Fruit fly (Drosophila melanogaster): ENCODE measurements around the gene CG2162.

CG2162 gene

DNA sequence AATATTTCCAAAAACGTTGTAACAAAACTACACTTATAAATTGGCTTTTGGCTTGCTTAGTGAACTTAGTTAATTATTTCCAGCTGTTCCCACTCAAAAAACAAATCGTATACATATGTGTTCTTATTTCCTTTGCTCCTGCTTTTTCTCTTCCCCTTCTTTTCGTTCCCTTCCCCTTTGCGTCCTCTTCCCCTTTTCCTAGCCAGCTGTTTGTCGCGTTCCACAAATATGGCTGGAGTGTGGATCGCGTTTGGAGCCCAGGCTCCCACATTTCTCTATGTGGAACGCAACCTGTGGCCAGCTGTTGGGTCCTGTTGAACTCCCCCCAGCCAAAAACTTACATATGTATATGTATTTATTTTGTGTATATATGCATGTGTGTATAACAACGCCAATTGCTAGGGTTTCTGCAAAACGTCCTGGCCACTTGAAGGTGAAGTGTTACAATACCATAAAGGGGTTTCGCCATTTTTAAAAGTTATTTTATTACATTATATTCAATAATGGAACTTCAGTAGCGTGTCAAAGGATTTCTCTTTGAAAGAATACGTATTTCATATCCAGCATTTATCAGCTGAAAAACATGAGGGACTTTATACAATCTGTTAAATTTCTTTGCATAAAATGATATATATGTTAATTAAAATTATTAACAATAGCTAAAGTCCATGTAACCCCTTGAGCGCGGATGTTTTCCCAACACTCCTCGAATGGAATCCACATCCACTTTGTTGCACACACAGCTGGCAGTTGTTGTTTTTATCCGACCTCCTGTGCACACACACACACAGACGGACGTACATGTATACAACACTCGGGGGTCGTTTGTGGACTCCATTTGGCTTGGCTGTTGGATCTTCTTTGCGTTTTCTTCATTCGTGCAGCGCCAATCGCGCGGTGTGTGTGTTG lies 36.9 kb downstream of the CG2162 start (continued):
- TF ChIP-seq CG15269 (tag; optimal IDR thresholded peaks at IDR 0.05): no peak
- TF ChIP-seq CG4360 (GFP tag; IDR thresholded peaks at IDR 0.05): peak; percentile 46; the same call in 1 of the 2 replicates
- no peak for TF ChIP-seq maf-S (GFP tag; optimal IDR thresholded peaks at IDR 0.05)
- TF ChIP-seq Abd-B (GFP tag; optimal IDR thresholded peaks at IDR 0.05): no peak
- no peak for TF ChIP-seq hkb (optimal IDR thresholded peaks at IDR 0.05)
- TF ChIP-seq hkb (GFP tag; IDR thresholded peaks at IDR 0.05): 0 out of 2 replicates have a peak, but pooled peaks have one; percentile 8
- TF ChIP-seq otp (GFP tag; IDR thresholded peaks at IDR 0.05): no peak
- TF ChIP-seq grn (GFP tag; optimal IDR thresholded peaks at IDR 0.05): no peak
- TF ChIP-seq da (GFP tag; optimal IDR thresholded peaks at IDR 0.05): no peak
- TF ChIP-seq ham (GFP tag; IDR thresholded peaks at IDR 0.05): no peak
- peak; percentile 57 for TF ChIP-seq chm (GFP tag; IDR thresholded peaks at IDR 0.05)
- no peak for TF ChIP-seq CG12659 (GFP tag; optimal IDR thresholded peaks at IDR 0.05)
- no peak for TF ChIP-seq Pdp1 (GFP tag; optimal IDR thresholded peaks at IDR 0.05)
- TF ChIP-seq crp (GFP tag; optimal IDR thresholded peaks at IDR 0.05): peak in 1 of 2 experiments; percentile 74
- peak; percentile 77 for TF ChIP-seq cg (GFP tag; optimal IDR thresholded peaks at IDR 0.05)
- 0 out of 2 replicates have a peak, but pooled peaks have one; percentile 8 for TF ChIP-seq tna (GFP tag; IDR thresholded peaks at IDR 0.05; ENCODE audit: partially characterized antibody)
- no peak for TF ChIP-seq bab2 (GFP tag; optimal IDR thresholded peaks at IDR 0.05)
- TF ChIP-seq BtbVII (GFP tag; optimal IDR thresholded peaks at IDR 0.05): no peak
- TF ChIP-seq gsb-n (tag; optimal IDR thresholded peaks at IDR 0.05): no peak
- TF ChIP-seq so (GFP tag; IDR thresholded peaks at IDR 0.05): no peak
- peak; percentile 22 for TF ChIP-seq CG9727 (GFP tag; optimal IDR thresholded peaks at IDR 0.05)
- no peak for TF ChIP-seq rib (GFP tag; IDR thresholded peaks at IDR 0.05)
- TF ChIP-seq CG30431 (GFP tag; optimal IDR thresholded peaks at IDR 0.05): no peak
- peak; percentile 30 for TF ChIP-seq Deaf1 (tag; optimal IDR thresholded peaks at IDR 0.05)
- peak; percentile 36 for TF ChIP-seq phol (tag; optimal IDR thresholded peaks at IDR 0.05)
- TF ChIP-seq CG6765 (GFP tag; optimal IDR thresholded peaks at IDR 0.05): peak; percentile 44
- TF ChIP-seq CG34224 (GFP tag; IDR thresholded peaks at IDR 0.05; ENCODE audit: partially characterized antibody): no peak
- TF ChIP-seq chif (GFP tag; optimal IDR thresholded peaks at IDR 0.05): no peak
- TF ChIP-seq CG14860 (GFP tag; IDR thresholded peaks at IDR 0.05; ENCODE audit: partially characterized antibody): no peak
- no peak for TF ChIP-seq CG6254 (GFP tag; optimal IDR thresholded peaks at IDR 0.05)
- no peak for TF ChIP-seq CG14014 (GFP tag; IDR thresholded peaks at IDR 0.05)
- no peak for TF ChIP-seq Dll (GFP tag; IDR thresholded peaks at IDR 0.05; ENCODE audit: partially characterized antibody)
- TF ChIP-seq CG17186 (GFP tag; optimal IDR thresholded peaks at IDR 0.05): no peak
- no peak for TF ChIP-seq Awh (GFP tag; IDR thresholded peaks at IDR 0.05)
- TF ChIP-seq CG5245 (GFP tag; optimal IDR thresholded peaks at IDR 0.05): no peak
- no peak for TF ChIP-seq CG17802 (tag; optimal IDR thresholded peaks at IDR 0.05)
- no peak for TF ChIP-seq YL-1 (GFP tag; optimal IDR thresholded peaks at IDR 0.05)
- peak; percentile 25 for TF ChIP-seq CG10209 (GFP tag; optimal IDR thresholded peaks at IDR 0.05)
- TF ChIP-seq Atf3 (GFP tag; optimal IDR thresholded peaks at IDR 0.05): no peak
- TF ChIP-seq wor (GFP tag; IDR thresholded peaks at IDR 0.05): no peak
- peak; percentile 47 for TF ChIP-seq lab (GFP tag; optimal IDR thresholded peaks at IDR 0.05)
- TF ChIP-seq CG10147 (GFP tag; optimal IDR thresholded peaks at IDR 0.05): no peak
- TF ChIP-seq trem (tag; optimal IDR thresholded peaks at IDR 0.05): no peak
- no peak for TF ChIP-seq pzg (GFP tag; optimal IDR thresholded peaks at IDR 0.05)
- TF ChIP-seq CG7745 (tag; optimal IDR thresholded peaks at IDR 0.05): no peak
- no peak for TF ChIP-seq Dip3 (GFP tag; optimal IDR thresholded peaks at IDR 0.05)
- TF ChIP-seq Optix (GFP tag; IDR thresholded peaks at IDR 0.05): no peak
- TF ChIP-seq h (optimal IDR thresholded peaks at IDR 0.05): no peak
- TF ChIP-seq CG7357 (GFP tag; IDR thresholded peaks at IDR 0.05): no peak
